Worm (Caenorhabditis elegans): ENCODE data around the gene Y38F1A.2.

- TF ChIP-seq W03F9.2 (tag; optimal IDR thresholded peaks at IDR 0.05) (no peak), him-1 (tag; optimal IDR thresholded peaks at IDR 0.05) (no peak)
Observed at ce11 chrII:12987799-12988198, 33.0 kb downstream of the Y38F1A.2 start.
